Worm (Caenorhabditis elegans) whole organism, midembryonic: ENCODE measurements around the gene W02A2.5.

Source experiments
- flt-1 ChIP-seq: fragments of 200-800 bp; sonication (Bioruptor generic); IDR thresholded peaks from 2 replicates; pipeline ENCODE4 v1.3.6; 2022; ENCODE audit warnings: missing genetic modification characterization, missing compliant biosample characterization
- med-1 ChIP-seq: sonication (generic microtip); optimal IDR thresholded peaks from 2 replicates; lab custom pipeline; 2017; ENCODE audit warnings: missing genetic modification characterization, mild to moderate bottlenecking, missing compliant biosample characterization, antibody characterized with exemption, missing genetic modification reagents; ENCODE audit not compliant: insufficient read depth
- tab-1 ChIP-seq: fragments of 200-800 bp; sonication (Bioruptor generic); IDR thresholded peaks from 2 replicates; pipeline ENCODE4 v1.3.6; 2022; ENCODE audit warnings: missing genetic modification characterization, missing compliant biosample characterization
- ztf-23 ChIP-seq: fragments of 200-800 bp; sonication (Bioruptor generic); IDR thresholded peaks from 2 replicates; pipeline ENCODE4 v1.3.6; 2022; ENCODE audit warnings: missing genetic modification reagents, missing genetic modification characterization, missing compliant biosample characterization
- ztf-29 ChIP-seq: fragments of 200-800 bp; sonication (Bioruptor generic); IDR thresholded peaks from 2 replicates; pipeline ENCODE4 v1.3.6; 2022; ENCODE audit warnings: missing genetic modification reagents, missing genetic modification characterization, missing compliant biosample characterization

ce11 chrIV:13353143-13353773, 10.6 kb downstream of the W02A2.5 start, which contains the start of the genes rec-8 and mex-5:
- TF ChIP-seq ztf-23 (GFP tag; lab: Robert Waterston, UW) (no peak), tab-1 (GFP tag; lab: Robert Waterston, UW) (no peak), ztf-29 (no peak), flt-1 (GFP tag; lab: Robert Waterston, UW) (no peak), med-1 (GFP tag; lab: Kevin White, UChicago) (no peak)
